Fruit fly (Drosophila melanogaster): Measurements from ENCODE around the gene stops.

The stops gene

DNA sequence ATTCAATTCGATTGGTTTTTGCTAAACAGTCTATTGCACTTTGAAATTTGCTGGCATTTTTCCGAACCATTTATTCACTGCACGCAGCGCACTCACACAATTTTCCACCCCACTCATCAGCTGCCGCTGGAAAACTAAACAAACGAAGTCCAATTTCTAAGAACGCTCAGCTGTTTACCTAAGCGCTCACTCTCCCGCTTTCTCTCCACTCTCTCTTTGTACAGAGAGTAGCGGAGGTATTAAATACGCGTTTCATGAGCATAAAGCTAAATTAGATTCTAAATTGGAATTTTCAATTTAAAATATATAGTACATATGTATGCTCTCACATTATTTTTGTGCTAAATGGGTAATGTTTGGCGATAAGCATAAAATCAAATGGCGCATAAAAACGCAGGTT lies at the start of gene stops:
stops (minus strand) TSS at position 139 of the 400 bp plus-strand sequence.
- no peak for TF ChIP-seq CG17801 (GFP tag; optimal IDR thresholded peaks at IDR 0.05; ENCODE audit: partially characterized antibody)

DNA sequence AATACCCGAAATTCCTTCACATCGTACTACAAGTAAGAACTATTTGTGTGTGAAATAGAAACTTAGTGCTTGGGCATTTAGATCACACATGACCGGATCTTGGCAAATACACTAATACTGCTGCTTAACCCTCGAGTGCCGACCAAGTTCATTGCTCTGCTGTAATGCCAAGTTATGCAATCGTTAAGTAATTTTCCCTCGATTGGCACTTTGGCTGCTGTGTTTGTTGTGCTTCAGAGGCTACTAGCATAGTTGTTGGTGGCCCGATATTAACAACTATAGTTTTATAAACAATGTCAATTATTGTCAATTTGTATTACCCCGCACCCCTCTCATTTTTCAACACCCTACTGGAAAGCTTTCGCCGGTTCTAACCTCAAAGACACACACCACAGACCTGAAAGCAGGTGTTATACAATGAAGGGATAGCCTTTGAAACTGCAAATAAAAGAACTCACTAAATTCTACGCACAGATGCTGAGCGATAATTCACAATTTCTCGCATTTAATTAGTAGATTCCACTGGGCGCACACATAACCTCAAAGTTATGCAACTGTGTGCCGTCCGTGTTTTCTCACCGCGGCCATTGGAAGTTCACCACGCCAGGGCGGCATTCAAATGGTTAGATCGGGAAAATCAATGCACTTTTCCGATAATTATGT lies 49.4 kb upstream of the stops start:
- peak; percentile 12 for TF ChIP-seq CG17801 (GFP tag; optimal IDR thresholded peaks at IDR 0.05; ENCODE audit: partially characterized antibody)

DNA sequence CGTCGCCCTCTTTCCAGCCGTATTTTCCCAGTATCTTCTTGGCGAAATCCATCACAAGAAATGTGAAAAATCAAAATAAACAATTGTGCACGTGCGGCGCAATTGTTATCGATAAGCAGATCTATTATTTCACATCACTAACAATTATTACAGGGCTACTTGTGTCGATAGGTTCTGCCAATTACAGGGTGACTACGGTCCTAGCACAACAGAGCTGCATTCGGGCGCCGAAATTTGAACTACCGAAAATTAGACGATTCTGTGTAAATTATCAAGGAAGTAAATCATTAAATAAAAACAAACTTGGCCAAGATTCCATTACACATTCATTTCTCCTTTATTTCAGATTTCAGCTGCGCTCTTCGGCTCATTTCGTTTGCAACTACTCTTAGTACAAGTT lies 46.9 kb upstream of the stops start, which contains the start of gene CG15561:
CG15561 (minus strand) TSS at position 113 of the 400 bp plus-strand sequence.
- TF ChIP-seq CG17801 (GFP tag; optimal IDR thresholded peaks at IDR 0.05; ENCODE audit: partially characterized antibody): peak; percentile 57

DNA sequence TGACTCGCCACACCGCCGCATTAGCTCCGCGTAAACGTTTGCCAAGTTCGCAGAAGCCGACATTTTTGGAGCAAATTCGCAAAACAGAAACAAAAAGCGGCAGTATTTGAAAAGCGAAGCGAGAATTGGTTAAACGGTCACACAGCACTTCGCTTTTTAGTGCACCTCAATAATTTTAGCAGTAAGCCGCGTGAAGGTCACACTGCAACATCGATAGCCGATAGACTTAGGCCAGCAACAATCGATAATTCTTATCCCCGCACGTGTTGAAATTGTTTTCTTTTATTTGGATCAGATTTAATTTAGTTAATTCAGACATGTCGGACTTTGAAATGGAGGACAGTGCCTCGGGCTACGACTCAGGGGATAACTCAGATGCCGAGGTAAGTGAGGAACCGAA lies 44.3 kb upstream of the stops start, which contains the start of the genes Zwilch and CG1542:
Zwilch (minus strand) TSS at position 150 of the 400 bp plus-strand sequence.
CG1542 (plus strand) TSS at position 232 of the 400 bp plus-strand sequence.
- TF ChIP-seq CG17801 (GFP tag; optimal IDR thresholded peaks at IDR 0.05; ENCODE audit: partially characterized antibody): peak; percentile 3

DNA sequence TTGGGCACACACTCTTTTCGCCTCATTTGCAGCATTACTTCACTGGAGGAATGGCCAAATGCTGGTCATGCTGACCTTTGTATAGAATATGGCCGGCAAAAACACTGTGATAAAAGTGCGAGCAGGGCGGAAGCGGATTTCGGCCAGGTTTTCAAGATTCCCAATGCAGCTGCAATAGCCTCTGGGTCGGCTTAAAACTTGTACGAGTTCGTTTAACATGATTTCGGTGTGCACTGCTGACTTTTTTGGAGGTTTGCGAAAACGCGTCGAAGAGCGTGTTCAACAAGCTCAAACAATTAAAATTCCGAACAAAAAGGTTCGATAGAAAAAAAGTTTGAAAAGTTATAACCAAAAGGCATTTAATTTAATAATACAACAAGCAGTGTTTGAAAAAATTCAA lies 41.7 kb upstream of the stops start, which contains the start of gene chp:
chp (minus strand) TSS at position 101 of the 400 bp plus-strand sequence.
- TF ChIP-seq CG17801 (GFP tag; optimal IDR thresholded peaks at IDR 0.05; ENCODE audit: partially characterized antibody): no peak

DNA sequence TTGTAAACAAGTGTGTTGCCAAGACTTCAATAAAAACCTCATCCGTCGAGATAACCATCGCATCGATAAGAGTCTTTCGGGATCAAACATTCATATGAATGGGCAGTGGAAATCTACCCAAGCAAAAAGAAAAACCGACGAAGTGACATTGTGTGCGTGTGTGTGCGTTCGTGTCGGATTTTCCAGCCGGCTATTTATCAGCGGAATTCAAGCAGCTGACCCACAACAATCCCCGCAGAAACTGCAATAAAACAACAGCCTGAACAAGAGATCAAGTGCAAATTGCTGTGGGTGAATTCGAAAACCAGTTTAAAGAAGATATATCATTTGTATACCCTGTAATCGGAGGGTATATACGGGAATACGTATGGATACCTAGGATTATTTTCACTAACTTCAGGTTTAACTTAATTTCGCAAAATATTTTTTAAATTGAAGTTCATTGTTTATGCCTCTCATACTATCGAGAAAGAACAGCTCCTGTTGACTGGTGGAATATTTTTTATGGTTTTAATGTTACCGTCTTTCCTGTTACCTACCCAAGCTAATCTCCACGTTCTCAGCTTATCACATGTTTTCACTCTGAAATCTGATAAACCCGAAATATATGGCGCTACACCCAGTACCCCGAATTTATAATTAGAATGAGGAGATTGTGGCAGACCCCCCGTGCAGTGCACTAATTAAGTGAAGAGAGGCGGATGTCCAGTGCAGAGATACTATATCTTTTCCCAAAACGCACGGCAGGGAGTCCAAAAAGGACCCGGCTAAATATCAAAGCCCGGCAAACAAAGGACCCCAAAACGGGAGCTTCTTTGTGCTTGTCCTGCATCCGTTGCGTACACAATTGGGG lies 28.5 kb upstream of the stops start:
- TF ChIP-seq CG17801 (GFP tag; optimal IDR thresholded peaks at IDR 0.05; ENCODE audit: partially characterized antibody): no peak

DNA sequence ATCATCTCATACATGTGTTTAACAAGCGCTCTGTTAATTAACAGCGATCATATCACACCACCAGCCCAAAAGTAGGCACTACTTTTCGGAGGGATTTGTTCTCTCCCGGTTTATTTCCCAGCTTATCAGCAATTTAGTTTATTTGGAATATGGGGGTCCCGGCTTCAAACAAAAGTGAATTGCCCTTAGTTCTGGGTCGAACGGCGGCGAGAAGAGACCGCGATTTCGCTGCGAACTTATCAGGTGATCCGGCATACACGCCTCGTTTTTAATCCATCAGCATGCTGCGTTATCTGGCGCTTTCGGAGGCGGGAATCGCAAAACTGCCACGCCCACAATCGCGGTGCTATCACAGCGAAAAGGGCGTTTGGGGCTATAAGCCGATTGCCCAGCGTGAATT lies 27.8 kb upstream of the stops start, which contains the start of gene CG1544:
CG1544 (plus strand) TSS at position 186 of the 400 bp plus-strand sequence.
- TF ChIP-seq CG17801 (GFP tag; optimal IDR thresholded peaks at IDR 0.05; ENCODE audit: partially characterized antibody): peak; percentile 31

DNA sequence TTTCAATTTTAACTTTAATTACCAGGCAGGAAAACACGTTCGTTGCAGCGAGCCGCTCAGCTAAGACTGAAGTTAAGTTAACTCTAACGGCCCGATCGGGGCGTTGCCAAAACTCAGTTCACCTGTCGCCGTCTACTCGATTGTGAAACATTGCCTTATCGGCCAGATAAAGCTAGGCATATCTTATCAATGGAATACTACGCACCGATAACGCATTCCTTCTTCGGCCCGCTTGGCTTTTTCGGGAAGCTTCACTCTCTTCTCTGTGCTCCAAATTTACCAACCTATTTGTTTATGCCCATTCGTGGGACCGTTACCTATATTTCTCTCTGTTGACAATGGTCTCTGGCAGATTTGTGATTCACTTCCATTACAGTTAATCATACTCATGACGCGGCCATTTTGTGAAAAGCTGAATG lies 26.8 kb upstream of the stops start, which contains the start of gene mesh:
mesh (minus strand) TSS at position 68 of the 419 bp plus-strand sequence.
- no peak for TF ChIP-seq CG17801 (GFP tag; optimal IDR thresholded peaks at IDR 0.05; ENCODE audit: partially characterized antibody)

DNA sequence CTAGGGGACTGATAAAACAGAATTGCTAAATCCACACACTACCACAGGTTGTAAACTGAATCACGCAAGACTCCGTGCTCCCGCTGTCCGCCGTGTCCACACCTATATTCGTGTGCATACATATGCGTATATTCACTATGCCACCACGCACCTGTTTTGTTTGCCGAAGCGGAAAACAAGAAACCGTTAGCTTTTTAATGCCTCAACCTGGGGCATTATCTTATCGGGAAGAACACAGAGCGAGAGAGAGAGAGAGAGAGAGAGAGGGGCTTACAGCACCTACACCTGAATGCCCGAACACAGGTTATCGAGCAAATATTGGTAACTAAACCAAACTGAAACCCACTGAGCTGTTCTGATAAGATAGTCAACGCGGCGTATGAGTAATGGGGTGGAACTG lies 25.7 kb upstream of the stops start:
- no peak for TF ChIP-seq CG17801 (GFP tag; optimal IDR thresholded peaks at IDR 0.05; ENCODE audit: partially characterized antibody)

DNA sequence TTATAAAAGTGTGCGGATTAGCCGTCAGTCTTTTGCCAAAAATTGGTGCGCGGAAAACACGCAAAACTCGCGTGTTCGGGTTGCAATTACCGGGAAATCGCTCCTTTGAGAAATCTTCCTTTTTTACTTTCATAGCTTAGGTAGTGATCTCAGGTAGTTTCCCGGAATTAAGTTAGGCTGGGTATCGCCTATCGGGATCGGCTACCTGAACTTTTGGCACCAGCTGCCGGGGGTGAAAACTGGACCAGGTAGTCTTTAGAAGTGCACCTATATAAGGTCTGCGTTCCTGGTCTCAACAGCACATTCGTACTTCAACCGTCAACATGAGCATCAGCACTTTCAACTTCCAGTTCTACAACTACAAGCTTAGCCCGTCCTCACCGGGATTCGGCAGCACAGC lies 24.2 kb upstream of the stops start, which contains the start of gene bnk:
bnk (plus strand) TSS at position 301 of the 400 bp plus-strand sequence.
- no peak for TF ChIP-seq CG17801 (GFP tag; optimal IDR thresholded peaks at IDR 0.05; ENCODE audit: partially characterized antibody)

DNA sequence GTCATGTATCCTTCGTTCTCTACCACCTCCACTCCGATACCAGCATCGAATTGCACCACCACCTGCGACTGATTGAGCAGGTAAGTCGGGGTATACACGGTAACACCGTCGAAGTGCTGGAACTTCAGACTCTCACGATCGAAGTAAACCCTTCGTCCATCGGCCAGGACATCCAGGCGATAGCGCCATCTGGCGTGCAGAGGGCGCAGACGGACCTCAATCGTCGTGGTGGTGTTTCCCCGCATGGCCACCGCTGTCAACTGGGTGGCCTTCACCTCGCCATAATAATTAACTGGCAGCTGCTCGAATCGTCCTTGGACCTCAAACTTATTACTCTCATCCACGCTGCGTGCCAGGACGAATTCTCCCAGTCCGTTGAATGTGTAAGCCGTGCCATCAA lies 12.9 kb upstream of the stops start:
- TF ChIP-seq CG17801 (GFP tag; optimal IDR thresholded peaks at IDR 0.05; ENCODE audit: partially characterized antibody): no peak

DNA sequence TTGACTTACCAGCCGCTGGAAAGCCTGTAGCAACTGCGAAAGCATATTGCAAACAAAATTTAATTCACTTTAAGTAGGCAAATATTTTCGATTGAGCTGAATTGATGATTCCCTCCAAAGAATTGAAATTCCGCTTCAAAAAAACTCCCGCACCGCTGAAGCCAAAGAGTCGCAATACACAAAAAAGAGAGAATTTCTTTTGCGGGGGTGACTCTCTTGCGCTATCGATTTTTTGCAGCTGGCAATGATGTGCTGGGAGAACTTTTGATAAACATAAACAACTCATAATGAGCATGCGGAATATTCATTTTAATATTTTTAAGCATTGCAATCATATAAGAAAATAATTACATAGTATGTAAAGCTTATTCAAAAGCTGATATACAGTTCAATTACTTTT lies 477 bp downstream of the stops start:
- no peak for TF ChIP-seq CG17801 (GFP tag; optimal IDR thresholded peaks at IDR 0.05; ENCODE audit: partially characterized antibody)

DNA sequence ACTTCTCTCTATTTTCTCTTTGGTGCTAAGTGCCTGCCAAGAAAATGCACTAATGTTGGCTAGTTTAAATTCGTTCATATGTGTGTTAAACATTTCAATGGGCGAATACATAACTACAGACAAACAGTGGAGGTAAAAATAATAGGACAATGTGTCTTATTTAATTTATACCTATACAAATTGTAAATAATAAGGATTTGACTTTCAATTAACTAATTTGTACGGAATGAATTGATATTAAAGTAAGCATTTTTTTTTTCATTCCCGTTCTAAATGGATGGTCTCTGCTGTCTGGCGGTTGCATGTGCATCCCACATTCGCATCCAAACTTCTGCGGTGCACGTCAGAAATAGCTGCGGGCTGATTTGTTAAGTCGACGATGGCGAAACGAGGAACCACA lies 22.0 kb downstream of the stops start:
- no peak for TF ChIP-seq CG17801 (GFP tag; optimal IDR thresholded peaks at IDR 0.05; ENCODE audit: partially characterized antibody)

DNA sequence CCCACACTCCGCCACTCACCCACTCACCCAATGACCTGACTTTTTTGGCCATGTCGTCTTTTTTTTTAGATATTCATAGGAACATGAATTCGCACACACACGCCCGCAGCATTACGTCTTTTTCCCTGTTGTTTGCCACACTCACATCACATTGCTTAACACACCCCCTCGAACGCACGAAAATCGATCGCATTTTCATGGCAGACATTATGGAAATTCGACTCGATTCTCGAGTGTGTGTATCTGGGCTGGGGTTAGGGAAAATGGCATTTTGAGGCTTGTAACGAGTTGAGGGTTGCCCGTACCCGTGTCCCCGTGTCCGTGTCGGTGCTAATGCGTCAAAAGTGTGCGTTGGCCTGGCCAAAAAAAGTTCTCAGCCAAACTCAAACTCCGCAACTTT lies 27.2 kb downstream of the stops start:
- TF ChIP-seq CG17801 (GFP tag; optimal IDR thresholded peaks at IDR 0.05; ENCODE audit: partially characterized antibody): no peak

DNA sequence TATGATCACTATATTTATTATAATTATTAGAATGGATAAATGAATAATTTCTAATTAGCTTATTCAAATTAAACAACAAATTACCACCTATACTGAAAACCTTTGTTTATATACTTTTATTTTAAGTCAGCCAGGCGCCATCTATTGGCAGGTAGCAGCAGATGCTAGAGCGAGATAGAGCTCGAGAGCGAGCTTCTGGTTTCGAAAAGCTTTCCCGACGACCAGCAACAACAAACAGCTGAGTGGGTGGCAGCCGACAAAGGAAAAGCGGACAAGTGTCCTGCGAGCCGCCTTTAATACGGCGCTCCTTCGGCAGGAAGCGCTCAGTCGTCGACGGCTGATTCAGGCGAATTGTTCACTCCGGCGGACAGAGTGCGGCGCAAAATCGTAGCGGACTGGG lies 34.9 kb downstream of the stops start, which contains the start of gene Gycbeta100B:
Gycbeta100B (plus strand) TSS at position 337 of the 400 bp plus-strand sequence.
- no peak for TF ChIP-seq CG17801 (GFP tag; optimal IDR thresholded peaks at IDR 0.05; ENCODE audit: partially characterized antibody)

Data from ovary, adult (tissue).